Worm (Caenorhabditis elegans): ENCODE measurements around the gene ZK897.10.

ce11 chrIV:12790871-12791270 is 25.7 kb downstream of the ZK897.10 start, which contains the start of gene F07C6.2:
- TF ChIP-seq ama-1 (optimal IDR thresholded peaks at IDR 0.05) (no peak), tbx-37 (GFP tag; conservative IDR thresholded peaks at IDR 0.05) (no peak), hmg-4 (GFP tag; optimal IDR thresholded peaks at IDR 0.05) (no peak), tra-4 (tag; optimal IDR thresholded peaks at IDR 0.05) (no peak), aly-1 (tag; optimal IDR thresholded peaks at IDR 0.05) (no peak), B0310.2 (tag; optimal IDR thresholded peaks at IDR 0.05) (no peak)

All from whole organism, early embryonic.